Worm (Caenorhabditis elegans) whole organism, L4 larva: ENCODE data around the gene bcl-11.

Experiments
- D1046.2 ChIP-seq: fragments of 200-800 bp; sonication (Bioruptor generic); IDR thresholded peaks from 2 replicates; pipeline ENCODE4 v1.3.6; 2022; ENCODE audit warnings: missing genetic modification characterization, missing compliant biosample characterization
- F44E2.7 ChIP-seq: fragments of 200-800 bp; sonication (Bioruptor generic); IDR thresholded peaks from 2 replicates; pipeline ENCODE4 v2.1.2; 2022; ENCODE audit warnings: missing genetic modification characterization, missing compliant biosample characterization
- F49E8.2 ChIP-seq: sonication (generic microtip); optimal IDR thresholded peaks from 2 replicates; lab custom pipeline; 2016; ENCODE audit warnings: missing compliant biosample characterization, mild to moderate bottlenecking, missing genetic modification characterization, borderline replicate concordance
- T26A8.4 ChIP-seq: fragments of 200-800 bp; sonication (Bioruptor generic); IDR thresholded peaks from 2 replicates; pipeline ENCODE4 v1.3.6; 2022; ENCODE audit warnings: missing genetic modification characterization, missing compliant biosample characterization
- Y48G9A.11 ChIP-seq: fragments of 200-800 bp; sonication (Bioruptor generic); IDR thresholded peaks from 2 replicates; pipeline ENCODE4 v1.3.6; 2022; ENCODE audit warnings: missing genetic modification reagents, missing genetic modification characterization, missing compliant biosample characterization
- ZK337.2 ChIP-seq: fragments of 200-800 bp; sonication (Bioruptor generic); IDR thresholded peaks from 2 replicates; pipeline ENCODE4 v1.3.6; 2022; ENCODE audit warnings: missing genetic modification reagents, missing genetic modification characterization, missing compliant biosample characterization
- aha-1 ChIP-seq: fragments of 150-350 bp; peaks from one replicate; lab custom pipeline; 2014; ENCODE audit warnings: missing biosample characterization, missing genetic modification characterization
- arid-1 ChIP-seq: fragments of 200-800 bp; sonication (Bioruptor generic); conservative IDR thresholded peaks from 2 replicates; pipeline ENCODE4 v1.3.6; 2022; ENCODE audit warnings: missing genetic modification reagents, missing genetic modification characterization, missing compliant biosample characterization
- ceh-20 ChIP-seq: fragments of 200-800 bp; sonication (Bioruptor generic); IDR thresholded peaks from 2 replicates; pipeline ENCODE4 v1.3.6; 2022; ENCODE audit warnings: missing genetic modification reagents, missing genetic modification characterization, missing compliant biosample characterization
- ceh-32 ChIP-seq: sonication (generic microtip); optimal IDR thresholded peaks from 2 replicates; lab custom pipeline; 2016; ENCODE audit warnings: mild to moderate bottlenecking, missing genetic modification characterization, missing compliant biosample characterization; ENCODE audit not compliant: poor library complexity
- cey-2 ChIP-seq: sonication (generic microtip); optimal IDR thresholded peaks from 3 replicates; lab custom pipeline; 2017; ENCODE audit warnings: missing genetic modification characterization, mild to moderate bottlenecking, missing compliant biosample characterization, antibody characterized with exemption, borderline replicate concordance; ENCODE audit not compliant: insufficient read depth
- ctbp-1 ChIP-seq: fragments of 200-800 bp; sonication (Bioruptor generic); IDR thresholded peaks from 2 replicates; pipeline ENCODE4 v1.3.6; 2022; ENCODE audit warnings: missing genetic modification reagents, missing genetic modification characterization, missing compliant biosample characterization
- daf-12 ChIP-seq: fragments of 150-350 bp; optimal IDR thresholded peaks from 2 replicates; lab custom pipeline; 2014; ENCODE audit warnings: missing biosample characterization, missing genetic modification reagents, missing genetic modification characterization
- daf-19 ChIP-seq: fragments of 200-800 bp; sonication (Bioruptor generic); conservative IDR thresholded peaks from 2 replicates; pipeline ENCODE4 v1.3.6; 2022; ENCODE audit warnings: missing genetic modification characterization, missing compliant biosample characterization
- dmd-6 ChIP-seq: fragments of 200-800 bp; sonication (Bioruptor generic); IDR thresholded peaks from 2 replicates; pipeline ENCODE4 v1.3.6; 2022; ENCODE audit warnings: missing genetic modification reagents, missing genetic modification characterization, missing compliant biosample characterization
- dmd-9 ChIP-seq: fragments of 200-800 bp; sonication (Bioruptor generic); IDR thresholded peaks from 2 replicates; pipeline ENCODE4 v1.3.6; 2022; ENCODE audit warnings: missing genetic modification reagents, missing genetic modification characterization, missing compliant biosample characterization
- dpl-1 ChIP-seq: fragments of 150-350 bp; optimal IDR thresholded peaks from 2 replicates; lab custom pipeline; 2014; ENCODE audit warnings: missing biosample characterization, missing genetic modification reagents, missing genetic modification characterization
- egl-43 ChIP-seq: fragments of 200-800 bp; sonication (Bioruptor generic); IDR thresholded peaks from 2 replicates; pipeline ENCODE4 v1.3.6; 2022; ENCODE audit warnings: missing genetic modification reagents, missing genetic modification characterization, missing compliant biosample characterization
- fkh-10 ChIP-seq: fragments of 150-350 bp; optimal IDR thresholded peaks from 2 replicates; lab custom pipeline; 2014; ENCODE audit warnings: missing biosample characterization, missing genetic modification reagents, missing genetic modification characterization
- hif-1 ChIP-seq, 2 experiments: sonication (generic microtip); optimal IDR thresholded peaks; 2 replicates each; lab custom pipeline; 2016 to 2017; ENCODE audit warnings: missing compliant biosample characterization in 2 of 2, missing genetic modification characterization in 2 of 2, missing genetic modification reagents in 2 of 2, missing genotype in 2 of 2, mild to moderate bottlenecking in 1 of 2
- hlh-11 ChIP-seq: fragments of 200-800 bp; sonication (Bioruptor generic); optimal IDR thresholded peaks from 2 replicates; lab custom pipeline; 2018; ENCODE audit warnings: mild to moderate bottlenecking, missing genetic modification characterization, missing compliant biosample characterization
- hlh-30 ChIP-seq: sonication (generic microtip); optimal IDR thresholded peaks from 2 replicates; lab custom pipeline; 2017; ENCODE audit warnings: antibody characterized with exemption, mild to moderate bottlenecking, missing genetic modification characterization, missing compliant biosample characterization; ENCODE audit not compliant: insufficient read depth
- hmg-1.1 ChIP-seq: fragments of 200-800 bp; sonication (Bioruptor generic); IDR thresholded peaks from 2 replicates; pipeline ENCODE4 v1.3.6; 2022; ENCODE audit warnings: missing genetic modification reagents, missing genetic modification characterization, missing compliant biosample characterization
- lim-7 ChIP-seq: fragments of 200-800 bp; sonication (Bioruptor generic); IDR thresholded peaks from 2 replicates; pipeline ENCODE4 v1.3.6; 2022; ENCODE audit warnings: missing genetic modification characterization, missing compliant biosample characterization
- lsy-2 ChIP-seq, 2 experiments: fragments of 150-350 bp in 1 of 2; sonication (generic microtip) in 1 of 2; optimal IDR thresholded peaks; 2 replicates each; lab custom pipeline; 2014 to 2017; ENCODE audit warnings: missing biosample characterization in 2 of 2, missing genetic modification characterization in 2 of 2
- madf-9 ChIP-seq: fragments of 200-800 bp; sonication (Bioruptor generic); conservative IDR thresholded peaks from 2 replicates; pipeline ENCODE4 v1.3.6; 2022; ENCODE audit warnings: missing genetic modification reagents, missing genetic modification characterization, missing compliant biosample characterization
- mdl-1 ChIP-seq, 2 experiments: fragments of 150-350 bp in 1 of 2; sonication (generic microtip) in 1 of 2; optimal IDR thresholded peaks; 2 replicates each; lab custom pipeline; 2014 to 2017; ENCODE audit warnings: missing biosample characterization in 2 of 2, missing genetic modification characterization in 2 of 2
- mep-1 ChIP-seq: fragments of 150-350 bp; sonication (generic microtip); optimal IDR thresholded peaks from 3 replicates; lab custom pipeline; 2014; ENCODE audit warnings: missing biosample characterization, missing genetic modification characterization
- mxl-3 ChIP-seq: fragments of 200-800 bp; sonication (Bioruptor generic); optimal IDR thresholded peaks from 2 replicates; lab custom pipeline; 2018; ENCODE audit warnings: mild to moderate bottlenecking, missing genetic modification characterization, missing compliant biosample characterization
- nhr-237 ChIP-seq: sonication (generic microtip); optimal IDR thresholded peaks from 2 replicates; lab custom pipeline; 2017; ENCODE audit warnings: missing biosample characterization, missing genetic modification characterization
- nhr-28 ChIP-seq: fragments of 150-350 bp; optimal IDR thresholded peaks from 2 replicates; lab custom pipeline; 2014; ENCODE audit warnings: missing biosample characterization, missing genetic modification characterization
- nhr-41 ChIP-seq: fragments of 200-800 bp; sonication (Bioruptor generic); IDR thresholded peaks from 2 replicates; pipeline ENCODE4 v1.3.6; 2022; ENCODE audit warnings: missing genetic modification reagents, missing genetic modification characterization, missing compliant biosample characterization
- nhr-48 ChIP-seq: sonication (generic microtip); optimal IDR thresholded peaks from 2 replicates; lab custom pipeline; 2016; ENCODE audit warnings: mild to moderate bottlenecking, missing genetic modification characterization, missing compliant biosample characterization
- nhr-77 ChIP-seq: fragments of 150-350 bp; optimal IDR thresholded peaks from 2 replicates; lab custom pipeline; 2014; ENCODE audit warnings: missing biosample characterization, missing genetic modification characterization
- skn-1 ChIP-seq: fragments of 150-350 bp; optimal IDR thresholded peaks from 2 replicates; lab custom pipeline; 2014; ENCODE audit warnings: missing biosample characterization, missing genetic modification characterization
- snpc-4 ChIP-seq: fragments of 150-350 bp; optimal IDR thresholded peaks from 2 replicates; lab custom pipeline; 2014; ENCODE audit warnings: missing biosample characterization, missing genetic modification characterization
- spr-1 ChIP-seq: sonication (generic microtip); optimal IDR thresholded peaks from 2 replicates; lab custom pipeline; 2016; ENCODE audit warnings: mild to moderate bottlenecking, missing genetic modification characterization, missing compliant biosample characterization
- unc-39 ChIP-seq: sonication (generic microtip); optimal IDR thresholded peaks from 2 replicates; lab custom pipeline; 2017; ENCODE audit warnings: missing biosample characterization, missing genetic modification characterization
- unc-62 ChIP-seq, 3 experiments: fragments of 150-350 bp in 1 of 3; sonication (generic microtip); optimal IDR thresholded peaks in 2 of 3; peaks in 1 of 3; 1 replicate in 1 of 3; 2 replicates in 2 of 3; lab custom pipeline; 2014 to 2017; ENCODE audit warnings: missing biosample characterization in 3 of 3, missing genetic modification characterization in 3 of 3, missing genetic modification reagents in 3 of 3, missing genotype in 1 of 3
- zfp-2 ChIP-seq: sonication (generic microtip); optimal IDR thresholded peaks from 2 replicates; lab custom pipeline; 2016; ENCODE audit warnings: mild to moderate bottlenecking, missing genetic modification characterization, missing compliant biosample characterization
- zfp-3 ChIP-seq: fragments of 200-800 bp; sonication (Bioruptor generic); conservative IDR thresholded peaks from 2 replicates; pipeline ENCODE4 v1.3.6; 2022; ENCODE audit warnings: missing genetic modification reagents, missing genetic modification characterization, missing compliant biosample characterization

Gene bcl-11

DNA sequence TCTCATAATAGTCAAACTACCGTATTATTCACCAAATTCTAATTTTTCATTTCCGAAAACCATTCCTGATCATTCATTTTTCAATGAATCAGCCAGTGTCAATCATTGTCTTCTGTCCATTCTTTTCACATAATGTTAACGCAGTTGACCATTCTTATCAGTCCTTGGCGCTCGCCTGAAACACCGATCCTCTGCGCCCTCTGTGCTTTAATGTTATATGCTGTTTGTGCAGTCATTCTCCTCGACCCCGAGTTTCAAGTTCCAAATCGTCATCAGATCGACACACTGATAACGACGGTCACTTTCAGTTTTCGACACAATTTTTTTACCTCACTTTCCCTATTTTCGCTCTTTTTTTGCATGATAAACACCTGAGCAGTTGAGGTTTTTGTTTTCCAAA, 8.9 kb upstream of the bcl-11 start (continued):
- TF ChIP-seq nhr-41 (GFP tag; lab: Robert Waterston, UW) (peak; percentile 78), hlh-11 (tag; lab: Kevin White, UChicago) (peak; percentile 76), Y48G9A.11 (no peak), zfp-2 (tag; lab: Kevin White, UChicago) (no peak), mep-1 (tag; lab: Kevin White, UChicago) (no peak), mxl-3 (GFP tag; lab: Kevin White, UChicago) (no peak), nhr-48 (no peak), spr-1 (tag; lab: Kevin White, UChicago) (no peak), nhr-77 (tag; lab: Kevin White, UChicago) (peak; percentile 45), D1046.2 (GFP tag; lab: Robert Waterston, UW) (no peak), ZK337.2 (no peak), nhr-237 (tag; lab: Kevin White, UChicago) (no peak), T26A8.4 (GFP tag; lab: Robert Waterston, UW) (no peak), unc-39 (tag; lab: Kevin White, UChicago) (no peak), dpl-1 (GFP tag; lab: Kevin White, UChicago) (no peak), cey-2 (tag; lab: Kevin White, UChicago) (no peak), dmd-9 (GFP tag; lab: Robert Waterston, UW) (no peak), lim-7 (GFP tag; lab: Robert Waterston, UW) (no peak), F44E2.7 (GFP tag; lab: Robert Waterston, UW) (no peak), mdl-1 (tag; optimal IDR thresholded peaks at IDR 0.05; lab: Kevin White, UChicago) (no peak), zfp-3 (GFP tag; lab: Robert Waterston, UW) (no peak), arid-1 (GFP tag; lab: Robert Waterston, UW) (no peak), daf-12 (no peak), lsy-2 (tag; optimal IDR thresholded peaks at IDR 0.05; lab: Kevin White, UChicago) (no peak), ceh-32 (no peak), snpc-4 (tag; lab: Kevin White, UChicago) (no peak)

DNA sequence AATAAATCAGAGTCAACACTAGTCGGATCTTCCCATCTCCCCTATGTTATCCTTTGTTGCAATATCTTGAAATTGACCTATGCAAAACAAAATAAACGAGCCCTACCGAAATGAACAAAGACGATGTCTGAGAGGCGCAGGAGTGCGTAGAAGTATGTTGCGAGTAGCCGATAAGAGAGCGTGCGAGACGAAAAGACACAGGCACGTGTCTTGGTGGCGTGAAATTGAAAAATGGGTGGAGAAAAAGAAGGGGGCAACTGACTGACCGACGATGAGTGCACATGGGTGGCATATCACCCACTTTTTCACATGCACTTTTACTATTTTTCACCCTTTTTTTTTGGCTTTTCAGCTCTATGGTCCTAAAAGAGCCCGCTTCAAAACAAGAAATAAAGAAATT, 7.7 kb upstream of the bcl-11 start:
- TF ChIP-seq mxl-3 (GFP tag; lab: Kevin White, UChicago) (peak; percentile 64), daf-19 (GFP tag; lab: Robert Waterston, UW) (no peak), daf-12 (no peak), mdl-1 (tag; optimal IDR thresholded peaks at IDR 0.05; lab: Kevin White, UChicago) (peak; percentile 12 to 87), aha-1 (peak; percentile 90), dmd-6 (GFP tag; lab: Robert Waterston, UW) (0 out of 2 replicates have a peak, but pooled peaks have one; percentile 12), madf-9 (GFP tag; lab: Robert Waterston, UW) (no peak), egl-43 (GFP tag; lab: Robert Waterston, UW) (no peak), hmg-1.1 (no peak), fkh-10 (GFP tag; lab: Kevin White, UChicago) (no peak), hif-1 (tag; optimal IDR thresholded peaks at IDR 0.05; lab: Kevin White, UChicago) (peak in 1 of 2 experiments; percentile 14), ceh-20 (GFP tag; lab: Robert Waterston, UW) (peak; percentile 25; the same call in 1 of the 2 replicates), hlh-30 (tag; lab: Kevin White, UChicago) (peak; percentile 94), unc-62 (GFP tag; optimal IDR thresholded peaks at IDR 0.05 in 1 of 2; lab: Kevin White, UChicago) (peak in 1 of 2 experiments; percentile 97), unc-62 (tag; optimal IDR thresholded peaks at IDR 0.05; lab: Kevin White, UChicago) (no peak), dmd-9 (GFP tag; lab: Robert Waterston, UW) (no peak), ctbp-1 (GFP tag; lab: Robert Waterston, UW) (0 out of 2 replicates have a peak, but pooled peaks have one; percentile 45), mep-1 (tag; lab: Kevin White, UChicago) (peak; percentile 46), F49E8.2 (tag; lab: Kevin White, UChicago) (no peak), skn-1 (tag; lab: Kevin White, UChicago) (no peak), hlh-11 (tag; lab: Kevin White, UChicago) (peak; percentile 24), lim-7 (GFP tag; lab: Robert Waterston, UW) (0 out of 2 replicates have a peak, but pooled peaks have one; percentile 27), nhr-28 (tag; lab: Kevin White, UChicago) (peak; percentile 35)
